Fruit fly (Drosophila melanogaster): Measurements from ENCODE around the gene Rcd4.
A peak's percentile ranks its signal among the peaks of the same experiment; 100 is the strongest.

Rcd4 gene

DNA sequence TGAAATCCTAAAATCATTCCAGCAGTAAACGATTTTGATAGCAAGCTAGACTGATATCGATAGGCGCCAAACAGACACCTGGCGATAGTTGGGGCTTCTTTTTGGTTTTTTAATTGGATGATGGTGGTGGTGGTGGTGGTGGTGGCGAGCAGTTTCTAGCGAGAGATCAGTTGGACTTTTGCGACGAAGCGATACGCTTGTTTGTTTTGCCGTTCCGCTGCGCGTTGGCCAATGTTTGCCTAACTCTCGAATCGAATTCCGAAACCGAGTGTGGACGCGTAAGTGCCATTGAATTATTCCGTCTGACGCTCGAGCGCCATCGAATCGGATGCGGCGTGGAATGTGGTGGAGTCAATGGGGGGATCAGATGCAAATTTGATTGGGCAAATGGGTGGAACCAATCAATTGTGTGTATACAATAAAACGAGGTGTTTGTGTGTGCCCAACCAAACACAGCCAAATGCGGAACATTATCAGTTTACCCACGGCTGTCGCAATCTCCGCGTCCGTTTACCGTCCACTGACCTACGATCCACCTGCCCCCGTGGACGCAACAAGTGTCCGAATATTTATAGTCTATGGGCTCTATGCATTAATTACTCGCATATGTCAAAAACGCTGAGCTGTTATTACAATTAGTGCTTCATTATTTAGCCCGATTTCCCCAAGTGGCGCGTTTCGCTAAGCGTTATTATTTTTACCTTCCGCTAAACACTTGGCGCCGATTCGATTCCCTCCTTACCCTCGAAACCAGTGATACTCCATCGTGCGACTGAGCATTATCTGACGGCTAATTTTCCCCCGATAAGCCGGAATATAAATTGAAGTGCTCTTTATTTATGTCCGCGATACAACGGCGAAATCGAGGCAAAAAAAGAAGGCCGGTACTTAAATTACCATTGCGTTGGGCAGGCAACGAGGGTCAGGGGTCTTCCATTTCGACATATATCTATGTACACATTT lies 12.0 kb upstream of the Rcd4 start, which contains the start of gene CG17292 (continued):
- TF ChIP-seq tin (GFP tag; optimal IDR thresholded peaks at IDR 0.05), result no peak
- TF ChIP-seq Gug (GFP tag; IDR thresholded peaks at IDR 0.05), result peak; percentile 40; the same call in 2 of the 4 replicates
- TF ChIP-seq CG10959 (GFP tag; IDR thresholded peaks at IDR 0.05), result no peak
- peak; percentile 52 for TF ChIP-seq cwo (GFP tag; optimal IDR thresholded peaks at IDR 0.05)
- peak; percentile 66 for TF ChIP-seq Dek (tag; optimal IDR thresholded peaks at IDR 0.05)
- peak; percentile 49; the same call in 1 of the 3 replicates for TF ChIP-seq zfh1 (GFP tag; IDR thresholded peaks at IDR 0.05)
- TF ChIP-seq CG17912 (GFP tag; optimal IDR thresholded peaks at IDR 0.05), result peak; percentile 45
- TF ChIP-seq ac (GFP tag; optimal IDR thresholded peaks at IDR 0.05), result no peak
- peak; percentile 46 for TF ChIP-seq Myb (GFP tag; optimal IDR thresholded peaks at IDR 0.05)
- peak; percentile 67 for TF ChIP-seq ftz-f1 (GFP tag; optimal IDR thresholded peaks at IDR 0.05)
- peak; percentile 79; the same call in 2 of the 3 replicates for TF ChIP-seq mld (GFP tag; IDR thresholded peaks at IDR 0.05; ENCODE audit: partially characterized antibody)
- peak; percentile 27; the same call in 1 of the 2 replicates for TF ChIP-seq CG6689 (GFP tag; IDR thresholded peaks at IDR 0.05)
- TF ChIP-seq CG15479 (GFP tag; optimal IDR thresholded peaks at IDR 0.05), result no peak
- TF ChIP-seq chm (GFP tag; IDR thresholded peaks at IDR 0.05), result peak; percentile 60; the same call in 1 of the 2 replicates
- no peak for TF ChIP-seq CG7745 (tag; optimal IDR thresholded peaks at IDR 0.05)
- TF ChIP-seq sens-2 (GFP tag; IDR thresholded peaks at IDR 0.05), result no peak
- no peak for TF ChIP-seq slp2 (GFP tag; optimal IDR thresholded peaks at IDR 0.05)
- no peak for TF ChIP-seq insv (GFP tag; optimal IDR thresholded peaks at IDR 0.05)
- TF ChIP-seq CG42726 (GFP tag; IDR thresholded peaks at IDR 0.05; ENCODE audit: partially characterized antibody), result peak; percentile 74
- no peak for TF ChIP-seq Poxn (GFP tag; IDR thresholded peaks at IDR 0.05)
- TF ChIP-seq amos (GFP tag; IDR thresholded peaks at IDR 0.05; ENCODE audit: partially characterized antibody), result peak; percentile 94
- TF ChIP-seq hkb (optimal IDR thresholded peaks at IDR 0.05), result no peak
- TF ChIP-seq hkb (GFP tag; IDR thresholded peaks at IDR 0.05), result peak; percentile 85
- peak in 1 of 2 experiments; percentile 56 for TF ChIP-seq Pdp1 (GFP tag; optimal IDR thresholded peaks at IDR 0.05)
- TF ChIP-seq CG3065 (GFP tag; optimal IDR thresholded peaks at IDR 0.05), result no peak
- no peak for TF ChIP-seq fd64A (GFP tag; optimal IDR thresholded peaks at IDR 0.05)
- TF ChIP-seq exex (tag; optimal IDR thresholded peaks at IDR 0.05), result peak; percentile 94
- TF ChIP-seq run (tag; optimal IDR thresholded peaks at IDR 0.05), result peak; percentile 66
- peak; percentile 90 for TF ChIP-seq Jarid2 (GFP tag; optimal IDR thresholded peaks at IDR 0.05)
- TF ChIP-seq CG17186 (GFP tag; optimal IDR thresholded peaks at IDR 0.05), result peak; percentile 11
- no peak for TF ChIP-seq Atf3 (GFP tag; optimal IDR thresholded peaks at IDR 0.05)
- no peak for TF ChIP-seq klu (GFP tag; IDR thresholded peaks at IDR 0.05)
- no peak for TF ChIP-seq toy (GFP tag; IDR thresholded peaks at IDR 0.05)
- peak; percentile 54 for TF ChIP-seq PHDP (tag; optimal IDR thresholded peaks at IDR 0.05)
- no peak for TF ChIP-seq al (GFP tag; IDR thresholded peaks at IDR 0.05)
- peak; percentile 25 for TF ChIP-seq kni (GFP tag; optimal IDR thresholded peaks at IDR 0.05)
- peak; percentile 17 for TF ChIP-seq CG6813 (GFP tag; optimal IDR thresholded peaks at IDR 0.05)
- TF ChIP-seq pan (optimal IDR thresholded peaks at IDR 0.05), result no peak
- peak in 1 of 2 experiments; percentile 72 for TF ChIP-seq pan (GFP tag; optimal IDR thresholded peaks at IDR 0.05 in 1 of 2, IDR thresholded peaks at IDR 0.05 in 1 of 2)
- TF ChIP-seq shn (GFP tag; optimal IDR thresholded peaks at IDR 0.05), result peak; percentile 46
- peak; percentile 77; the same call in 1 of the 2 replicates for TF ChIP-seq Awh (GFP tag; IDR thresholded peaks at IDR 0.05)
- peak; percentile 77; the same call in 1 of the 3 replicates for TF ChIP-seq CG34422 (GFP tag; IDR thresholded peaks at IDR 0.05)
- TF ChIP-seq emc (GFP tag; optimal IDR thresholded peaks at IDR 0.05), result no peak
- TF ChIP-seq br (optimal IDR thresholded peaks at IDR 0.05), result no peak
- TF ChIP-seq Dll (GFP tag; IDR thresholded peaks at IDR 0.05; ENCODE audit: partially characterized antibody), result peak; percentile 88
- TF ChIP-seq CG1647 (GFP tag; optimal IDR thresholded peaks at IDR 0.05), result peak; percentile 28
- no peak for TF ChIP-seq lbe (GFP tag; optimal IDR thresholded peaks at IDR 0.05)
- TF ChIP-seq CG8924 (tag; optimal IDR thresholded peaks at IDR 0.05), result peak; percentile 43
- TF ChIP-seq Ets65A (GFP tag), result no peak

All from whole organism, embryonic.